Worm (Caenorhabditis elegans): ENCODE results near the gene F35C11.2.

ce11 chrII:8222309-8223065, 26.1 kb downstream of the F35C11.2 start, which contains the start of gene dab-1:
- TF ChIP-seq bed-3 (GFP tag; optimal IDR thresholded peaks at IDR 0.05) (no peak), nhr-237 (tag; optimal IDR thresholded peaks at IDR 0.05) (peak; percentile 18), nhr-28 (tag; optimal IDR thresholded peaks at IDR 0.05) (no peak), nhr-2 (tag; optimal IDR thresholded peaks at IDR 0.05) (peak; percentile 42), blmp-1 (tag; optimal IDR thresholded peaks at IDR 0.05) (no peak), elt-3 (tag; optimal IDR thresholded peaks at IDR 0.05) (no peak), unc-62 (GFP tag; optimal IDR thresholded peaks at IDR 0.05) (no peak), unc-39 (tag; optimal IDR thresholded peaks at IDR 0.05) (no peak), elt-1 (tag; optimal IDR thresholded peaks at IDR 0.05; ENCODE audit: borderline replicate concordance, insufficient read depth) (no peak), nhr-76 (tag; optimal IDR thresholded peaks at IDR 0.05) (no peak), ztf-11 (tag; optimal IDR thresholded peaks at IDR 0.05) (no peak), pha-4 (tag; optimal IDR thresholded peaks at IDR 0.05) (no peak), snpc-4 (tag; optimal IDR thresholded peaks at IDR 0.05) (no peak)

Data from whole organism, mixed stage, embryonic.